Fruit fly (Drosophila melanogaster) whole organism, embryonic: Measurements from ENCODE around the gene Cyp4ac2.

ENCODE experiments used
- BEAF-32 ChIP-seq: fragments of 200-800 bp; sonication (Bioruptor generic); optimal IDR thresholded peaks from 3 replicates; lab custom pipeline; 2017; ENCODE audit warnings: missing biosample characterization, missing genetic modification characterization, mild to moderate bottlenecking, moderate library complexity, missing genetic modification reagents
- CG11695 ChIP-seq: fragments of 200-800 bp; sonication (Bioruptor generic); IDR thresholded peaks from 3 replicates; pipeline ENCODE4 v1.3.6; 2022; ENCODE audit warnings: missing biosample characterization, missing genetic modification characterization
- CG12236 ChIP-seq: fragments of 200-800 bp; sonication (Bioruptor generic); optimal IDR thresholded peaks from 2 replicates; lab custom pipeline; 2016; ENCODE audit warnings: missing biosample characterization, missing genetic modification characterization
- CG12299 ChIP-seq: fragments of 200-800 bp; sonication (Bioruptor generic); optimal IDR thresholded peaks from 2 replicates; lab custom pipeline; 2018; ENCODE audit warnings: missing biosample characterization, mild to moderate bottlenecking, missing genetic modification characterization
- CG13287 ChIP-seq: fragments of 200-800 bp; sonication (Bioruptor generic); IDR thresholded peaks from 2 replicates; pipeline ENCODE4 v1.3.6; 2022; ENCODE audit warnings: missing biosample characterization, missing genetic modification characterization; ENCODE audit not compliant: partially characterized antibody
- CG14860 ChIP-seq: fragments of 200-800 bp; sonication (Bioruptor generic); IDR thresholded peaks from 3 replicates; pipeline ENCODE4 v1.3.6; 2022; ENCODE audit warnings: missing biosample characterization, missing genetic modification characterization; ENCODE audit not compliant: partially characterized antibody
- CG15514 ChIP-seq: fragments of 200-800 bp; sonication (Bioruptor generic); optimal IDR thresholded peaks from 3 replicates; lab custom pipeline; 2017; ENCODE audit warnings: missing biosample characterization, missing genetic modification characterization, mild to moderate bottlenecking, moderate library complexity, missing genetic modification reagents
- CG1647 ChIP-seq: fragments of 200-800 bp; sonication (Bioruptor generic); optimal IDR thresholded peaks from 3 replicates; lab custom pipeline; 2016; ENCODE audit warnings: missing biosample characterization, missing genetic modification characterization
- CG30020 ChIP-seq: fragments of 200-800 bp; optimal IDR thresholded peaks from 2 replicates; lab custom pipeline; 2019; ENCODE audit warnings: missing biosample characterization, mild to moderate bottlenecking, missing genetic modification characterization, moderate library complexity
- CG34224 ChIP-seq: fragments of 200-800 bp; sonication (Bioruptor generic); IDR thresholded peaks from 3 replicates; pipeline ENCODE4 v1.3.6; 2022; ENCODE audit warnings: missing biosample characterization, missing genetic modification characterization; ENCODE audit not compliant: partially characterized antibody
- CG42726 ChIP-seq: fragments of 200-800 bp; sonication (Bioruptor generic); IDR thresholded peaks from 2 replicates; pipeline ENCODE4 v1.3.6; 2022; ENCODE audit warnings: missing biosample characterization, missing genetic modification characterization; ENCODE audit not compliant: partially characterized antibody
- CG6175 ChIP-seq: fragments of 200-800 bp; sonication (Bioruptor generic); IDR thresholded peaks from 3 replicates; pipeline ENCODE4 v1.3.6; 2022; ENCODE audit warnings: missing biosample characterization, missing genetic modification characterization
- CG6765 ChIP-seq: fragments of 200-800 bp; sonication (Bioruptor generic); optimal IDR thresholded peaks from 3 replicates; lab custom pipeline; 2017; ENCODE audit warnings: missing biosample characterization, mild to moderate bottlenecking, missing genetic modification characterization
- CG6791 ChIP-seq: fragments of 200-800 bp; sonication (Bioruptor generic); IDR thresholded peaks from 3 replicates; pipeline ENCODE4 v1.3.6; 2022; ENCODE audit warnings: missing biosample characterization, missing genetic modification characterization; ENCODE audit not compliant: partially characterized antibody
- CG7786 ChIP-seq: fragments of 200-800 bp; sonication (Bioruptor generic); optimal IDR thresholded peaks from 2 replicates; lab custom pipeline; 2016; ENCODE audit warnings: missing biosample characterization, missing genetic modification characterization
- CG8765 ChIP-seq: fragments of 200-800 bp; sonication (Bioruptor generic); IDR thresholded peaks from 2 replicates; pipeline ENCODE4 v1.3.6; 2022; ENCODE audit warnings: missing biosample characterization, missing genetic modification characterization
- Myb ChIP-seq: fragments of 200-800 bp; sonication (Bioruptor generic); optimal IDR thresholded peaks from 2 replicates; lab custom pipeline; 2016; ENCODE audit warnings: missing biosample characterization, missing genetic modification characterization
- Six4 ChIP-seq: fragments of 200-800 bp; sonication (Bioruptor generic); optimal IDR thresholded peaks from 2 replicates; lab custom pipeline; 2016; ENCODE audit warnings: missing biosample characterization, missing genetic modification characterization
- Stat92E ChIP-seq, 3 experiments: fragments of >200 bp in 2 of 3; fragments of 200-800 bp in 1 of 3; sonication (Bioruptor generic) in 1 of 3; optimal IDR thresholded peaks; 2 replicates each; lab custom pipeline; 2017 to 2019; ENCODE audit warnings: missing biosample characterization in 3 of 3, missing genetic modification characterization in 3 of 3, mild to moderate bottlenecking in 1 of 3, moderate library complexity in 1 of 3
- Taf1 ChIP-seq: fragments of 200-800 bp; sonication (Bioruptor generic); IDR thresholded peaks from 2 replicates; pipeline ENCODE4 v1.3.6; 2022; ENCODE audit warnings: missing biosample characterization, missing genetic modification characterization
- Tbp ChIP-seq: fragments of >200 bp; optimal IDR thresholded peaks from 2 replicates; lab custom pipeline; 2018; ENCODE audit warnings: missing biosample characterization, missing genetic modification characterization
- amos ChIP-seq: fragments of 200-800 bp; sonication (Bioruptor generic); IDR thresholded peaks from 2 replicates; pipeline ENCODE4 v1.3.6; 2022; ENCODE audit warnings: missing biosample characterization, missing genetic modification characterization; ENCODE audit not compliant: partially characterized antibody
- az2 ChIP-seq: fragments of 200-800 bp; sonication (Bioruptor generic); optimal IDR thresholded peaks from 3 replicates; lab custom pipeline; 2016; ENCODE audit warnings: missing biosample characterization, missing genetic modification characterization
- cad ChIP-seq: fragments of >200 bp; optimal IDR thresholded peaks from 2 replicates; lab custom pipeline; 2017; ENCODE audit warnings: missing biosample characterization, missing genetic modification characterization
- cg ChIP-seq: fragments of 200-800 bp; sonication (Bioruptor generic); optimal IDR thresholded peaks from 3 replicates; lab custom pipeline; 2019; ENCODE audit warnings: missing biosample characterization, mild to moderate bottlenecking, missing genetic modification characterization, moderate library complexity
- crol ChIP-seq: fragments of 200-800 bp; sonication (Bioruptor generic); IDR thresholded peaks from 2 replicates; pipeline ENCODE4 v1.3.6; 2022; ENCODE audit warnings: missing biosample characterization, missing genetic modification characterization
- dan ChIP-seq: fragments of 200-800 bp; sonication (Bioruptor generic); IDR thresholded peaks from 2 replicates; pipeline ENCODE4 v1.3.6; 2022; ENCODE audit warnings: missing biosample characterization, missing genetic modification characterization
- exex ChIP-seq: fragments of 200-800 bp; sonication (Bioruptor generic); optimal IDR thresholded peaks from 4 replicates; lab custom pipeline; 2018; ENCODE audit warnings: missing biosample characterization, mild to moderate bottlenecking, missing genetic modification characterization, moderate library complexity
- grn ChIP-seq: fragments of 200-800 bp; sonication (Bioruptor generic); optimal IDR thresholded peaks from 3 replicates; lab custom pipeline; 2017; ENCODE audit warnings: missing biosample characterization, missing genetic modification characterization
- hb ChIP-seq: fragments of 200-800 bp; sonication (Bioruptor generic); IDR thresholded peaks from 3 replicates; pipeline ENCODE4 v1.3.6; 2022; ENCODE audit warnings: missing biosample characterization, missing genetic modification characterization; ENCODE audit not compliant: partially characterized antibody
- jigr1 ChIP-seq: fragments of 200-800 bp; sonication (Bioruptor generic); IDR thresholded peaks from 3 replicates; pipeline ENCODE4 v1.3.6; 2022; ENCODE audit warnings: missing biosample characterization, missing genetic modification characterization
- mirr ChIP-seq: fragments of 200-800 bp; sonication (Bioruptor generic); optimal IDR thresholded peaks from 3 replicates; lab custom pipeline; 2018; ENCODE audit warnings: missing biosample characterization, mild to moderate bottlenecking, missing genetic modification characterization
- nerfin-2 ChIP-seq: fragments of 200-800 bp; sonication (Bioruptor generic); IDR thresholded peaks from 2 replicates; pipeline ENCODE4 v1.3.6; 2022; ENCODE audit warnings: missing biosample characterization, missing genetic modification characterization; ENCODE audit not compliant: partially characterized antibody
- nmo ChIP-seq: fragments of 200-800 bp; sonication (Bioruptor generic); optimal IDR thresholded peaks from 2 replicates; lab custom pipeline; 2018; ENCODE audit warnings: missing biosample characterization, mild to moderate bottlenecking, missing genetic modification characterization, moderate library complexity
- pros ChIP-seq: fragments of 200-800 bp; sonication (Bioruptor generic); optimal IDR thresholded peaks from 3 replicates; lab custom pipeline; 2019; ENCODE audit warnings: missing biosample characterization, mild to moderate bottlenecking, missing genetic modification characterization, moderate library complexity
- pzg ChIP-seq: fragments of 200-800 bp; sonication (Bioruptor generic); optimal IDR thresholded peaks from 3 replicates; lab custom pipeline; 2018; ENCODE audit warnings: missing biosample characterization, mild to moderate bottlenecking, missing genetic modification characterization, moderate library complexity
- sd ChIP-seq: fragments of 200-800 bp; sonication (Bioruptor generic); optimal IDR thresholded peaks from 3 replicates; lab custom pipeline; 2018; ENCODE audit warnings: missing biosample characterization, mild to moderate bottlenecking, missing genetic modification characterization, moderate library complexity
- sens-2 ChIP-seq: fragments of 200-800 bp; sonication (Bioruptor generic); IDR thresholded peaks from 2 replicates; pipeline ENCODE4 v1.3.6; 2022; ENCODE audit warnings: missing biosample characterization, missing genetic modification characterization
- tap ChIP-seq: fragments of 200-800 bp; optimal IDR thresholded peaks from 3 replicates; lab custom pipeline; 2019; ENCODE audit warnings: missing biosample characterization, mild to moderate bottlenecking, missing genetic modification characterization, moderate library complexity
- tio ChIP-seq: fragments of 200-800 bp; sonication (Bioruptor generic); optimal IDR thresholded peaks from 2 replicates; lab custom pipeline; 2017; ENCODE audit warnings: missing biosample characterization, missing genetic modification characterization, inconsistent platforms
- tll ChIP-seq, 2 experiments: fragments of 200-800 bp in 1 of 2; fragments of >200 bp in 1 of 2; sonication (Bioruptor generic) in 1 of 2; optimal IDR thresholded peaks; 2 replicates each; lab custom pipeline; 2017 to 2019; ENCODE audit warnings: missing biosample characterization in 2 of 2, missing genetic modification characterization in 2 of 2, mild to moderate bottlenecking in 1 of 2, moderate library complexity in 1 of 2
- trem ChIP-seq: fragments of 200-800 bp; optimal IDR thresholded peaks from 3 replicates; lab custom pipeline; 2019; ENCODE audit warnings: missing biosample characterization, mild to moderate bottlenecking, missing genetic modification characterization, moderate library complexity
- vnd ChIP-seq: fragments of 200-800 bp; sonication (Bioruptor generic); IDR thresholded peaks from 3 replicates; pipeline ENCODE4 v1.3.6; 2022; ENCODE audit warnings: missing biosample characterization, missing genetic modification characterization; ENCODE audit not compliant: partially characterized antibody
- wdn ChIP-seq: fragments of 200-800 bp; sonication (Bioruptor generic); IDR thresholded peaks from 2 replicates; pipeline ENCODE4 v1.3.6; 2022; ENCODE audit warnings: missing biosample characterization, missing genetic modification characterization
- wor ChIP-seq: fragments of 200-800 bp; sonication (Bioruptor generic); IDR thresholded peaks from 2 replicates; pipeline ENCODE4 v1.3.6; 2022; ENCODE audit warnings: missing biosample characterization, missing genetic modification characterization
- zen ChIP-seq: fragments of 200-800 bp; sonication (Bioruptor generic); optimal IDR thresholded peaks from 3 replicates; lab custom pipeline; 2018; ENCODE audit warnings: missing biosample characterization, mild to moderate bottlenecking, missing genetic modification characterization, moderate library complexity
- zfh2 ChIP-seq: fragments of 200-800 bp; sonication (Bioruptor generic); optimal IDR thresholded peaks from 2 replicates; lab custom pipeline; 2016; ENCODE audit warnings: missing biosample characterization, missing genetic modification characterization

Cyp4ac2 gene

DNA sequence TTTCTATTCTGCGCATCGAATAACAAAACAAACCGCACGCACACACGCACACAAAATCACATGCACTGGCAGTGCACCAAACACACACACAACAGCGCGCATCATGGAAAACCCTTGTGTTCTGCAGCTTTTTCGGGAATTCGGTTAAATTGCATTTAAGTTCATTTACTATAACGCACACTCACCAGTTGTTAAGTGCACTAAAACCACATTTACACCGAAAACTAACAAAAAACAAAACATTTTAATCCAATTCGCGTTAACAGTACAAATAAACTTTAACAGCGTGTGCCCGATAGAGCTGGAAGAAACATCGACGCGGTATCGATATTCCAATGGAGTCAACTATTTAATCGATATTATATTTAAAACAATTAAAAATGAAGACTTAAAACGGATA is 4.9 kb downstream of the Cyp4ac2 start, which contains the start of gene tkv (continued):
- TF ChIP-seq hb (peak; percentile 59; the same call in 2 of the 3 replicates), pzg (GFP tag; lab: Kevin White, UChicago) (peak; percentile 47), amos (GFP tag; lab: Robert Waterston, UW) (peak; percentile 93), Myb (GFP tag; lab: Kevin White, UChicago) (peak; percentile 5), cg (GFP tag; lab: Kevin White, UChicago) (peak; percentile 87), exex (tag; lab: Kevin White, UChicago) (peak; percentile 35), BEAF-32 (GFP tag; lab: Kevin White, UChicago) (peak; percentile 78), CG34224 (GFP tag; lab: Robert Waterston, UW) (peak; percentile 76), nerfin-2 (GFP tag; lab: Robert Waterston, UW) (peak; percentile 31; the same call in 1 of the 2 replicates), trem (tag; lab: Kevin White, UChicago) (no peak), CG42726 (GFP tag; lab: Robert Waterston, UW) (peak; percentile 78), vnd (peak; percentile 71)

DNA sequence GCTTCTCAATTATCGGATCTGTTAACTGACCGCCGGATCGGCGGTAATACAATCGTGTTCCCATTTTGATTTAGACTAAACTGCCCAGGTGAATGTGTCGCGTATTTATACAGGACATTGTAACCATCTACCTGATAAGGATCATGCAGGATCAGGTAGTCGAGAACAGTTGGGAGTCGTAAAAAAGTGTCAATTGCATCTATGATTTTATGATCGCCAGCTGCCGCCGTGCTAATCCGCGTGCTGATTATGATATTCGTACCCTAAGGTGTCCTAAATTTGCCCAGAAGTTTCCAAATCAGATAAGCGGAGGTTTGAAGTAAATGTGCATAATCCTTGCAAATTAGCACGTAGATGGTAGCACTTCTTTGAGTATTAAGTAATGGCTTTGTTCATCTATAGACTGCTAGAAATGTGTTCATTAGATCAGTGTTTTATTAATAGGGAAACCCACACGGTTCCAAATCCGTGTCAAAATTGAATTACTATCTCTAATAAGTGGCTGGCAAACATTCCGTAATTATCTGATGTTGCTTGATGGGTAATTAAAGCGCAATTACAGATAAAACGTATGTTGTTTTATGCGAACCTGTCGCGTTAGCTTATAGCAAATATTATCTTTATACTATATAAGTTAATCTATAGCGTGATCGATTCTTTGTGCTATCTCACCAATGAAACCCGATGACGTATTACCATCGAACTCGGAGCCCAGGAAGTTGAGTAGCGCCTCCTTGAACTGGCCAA is 11.2 kb downstream of the Cyp4ac2 start:
- TF ChIP-seq sens-2 (GFP tag; lab: Robert Waterston, UW) (no peak), cad (GFP tag; lab: Kevin White, UChicago) (peak; percentile 92), crol (GFP tag; lab: Robert Waterston, UW) (no peak), dan (no peak), CG1647 (no peak), CG6791 (GFP tag; lab: Robert Waterston, UW) (no peak), pros (GFP tag; lab: Kevin White, UChicago) (no peak), mirr (GFP tag; lab: Kevin White, UChicago) (peak; percentile 9), zfh2 (GFP tag; lab: Kevin White, UChicago) (no peak), tio (no peak), CG14860 (GFP tag; lab: Robert Waterston, UW) (no peak), CG13287 (no peak), amos (GFP tag; lab: Robert Waterston, UW) (peak; percentile 8; the same call in 1 of the 2 replicates), zen (tag; lab: Kevin White, UChicago) (peak; percentile 51), grn (GFP tag; lab: Kevin White, UChicago) (peak; percentile 6), Taf1 (no peak), wor (no peak), CG11695 (no peak), sd (tag; lab: Kevin White, UChicago) (no peak), CG15514 (GFP tag; lab: Kevin White, UChicago) (no peak), Stat92E (GFP tag; optimal IDR thresholded peaks at IDR 0.05; lab: Kevin White, UChicago) (no peak), jigr1 (GFP tag; lab: Robert Waterston, UW) (no peak), CG30020 (no peak), CG12236 (GFP tag; lab: Kevin White, UChicago) (no peak), exex (tag; lab: Kevin White, UChicago) (peak; percentile 96), tll (GFP tag; optimal IDR thresholded peaks at IDR 0.05; lab: Kevin White, UChicago) (peak in 1 of 2 experiments; percentile 52), CG12299 (tag; lab: Kevin White, UChicago) (no peak), Six4 (GFP tag; lab: Kevin White, UChicago) (no peak), az2 (no peak), CG7786 (GFP tag; lab: Kevin White, UChicago) (no peak), CG6765 (GFP tag; lab: Kevin White, UChicago) (no peak), tap (tag; lab: Kevin White, UChicago) (no peak), CG8765 (GFP tag; lab: Robert Waterston, UW) (no peak), CG6175 (GFP tag; lab: Robert Waterston, UW) (no peak), nmo (GFP tag; lab: Kevin White, UChicago) (no peak), Tbp (GFP tag; lab: Kevin White, UChicago) (no peak), wdn (GFP tag; lab: Robert Waterston, UW) (no peak)
